Worm (Caenorhabditis elegans) whole organism, L4 larva: ENCODE data around the gene F40H6.5.

ENCODE experiments used
- F44E2.7 ChIP-seq: fragments of 200-800 bp; sonication (Bioruptor generic); IDR thresholded peaks from 2 replicates; pipeline ENCODE4 v2.1.2; 2022; ENCODE audit warnings: missing genetic modification characterization, missing compliant biosample characterization
- ZK546.5 ChIP-seq, 2 experiments: sonication (generic microtip); optimal IDR thresholded peaks; 2 replicates each; lab custom pipeline; 2017; ENCODE audit warnings: missing biosample characterization in 2 of 2, missing genetic modification characterization in 2 of 2
- aly-2 ChIP-seq: sonication (generic microtip); optimal IDR thresholded peaks from 2 replicates; lab custom pipeline; 2018; ENCODE audit warnings: missing biosample characterization, missing genetic modification characterization
- ama-1 ChIP-seq: fragments of 150-350 bp; optimal IDR thresholded peaks from 2 replicates; lab custom pipeline; 2014; ENCODE audit warnings: inconsistent platforms, mixed read lengths
- dmd-9 ChIP-seq: fragments of 200-800 bp; sonication (Bioruptor generic); IDR thresholded peaks from 2 replicates; pipeline ENCODE4 v1.3.6; 2022; ENCODE audit warnings: missing genetic modification reagents, missing genetic modification characterization, missing compliant biosample characterization
- lin-29 ChIP-seq: fragments of 200-800 bp; sonication (Bioruptor generic); IDR thresholded peaks from 2 replicates; pipeline ENCODE4 v1.3.6; 2022; ENCODE audit warnings: missing genetic modification reagents, missing genetic modification characterization, missing compliant biosample characterization
- nhr-25 ChIP-seq: sonication (generic microtip); optimal IDR thresholded peaks from 2 replicates; lab custom pipeline; 2017; ENCODE audit warnings: missing genetic modification characterization, mild to moderate bottlenecking, missing compliant biosample characterization, antibody characterized with exemption, moderate library complexity, borderline replicate concordance; ENCODE audit not compliant: insufficient read depth
- nhr-77 ChIP-seq: fragments of 150-350 bp; optimal IDR thresholded peaks from 2 replicates; lab custom pipeline; 2014; ENCODE audit warnings: missing biosample characterization, missing genetic modification characterization
- spr-3 ChIP-seq: fragments of 200-800 bp; sonication (Bioruptor generic); optimal IDR thresholded peaks from 2 replicates; lab custom pipeline; 2018; ENCODE audit warnings: mild to moderate bottlenecking, missing genetic modification characterization, missing compliant biosample characterization

DNA sequence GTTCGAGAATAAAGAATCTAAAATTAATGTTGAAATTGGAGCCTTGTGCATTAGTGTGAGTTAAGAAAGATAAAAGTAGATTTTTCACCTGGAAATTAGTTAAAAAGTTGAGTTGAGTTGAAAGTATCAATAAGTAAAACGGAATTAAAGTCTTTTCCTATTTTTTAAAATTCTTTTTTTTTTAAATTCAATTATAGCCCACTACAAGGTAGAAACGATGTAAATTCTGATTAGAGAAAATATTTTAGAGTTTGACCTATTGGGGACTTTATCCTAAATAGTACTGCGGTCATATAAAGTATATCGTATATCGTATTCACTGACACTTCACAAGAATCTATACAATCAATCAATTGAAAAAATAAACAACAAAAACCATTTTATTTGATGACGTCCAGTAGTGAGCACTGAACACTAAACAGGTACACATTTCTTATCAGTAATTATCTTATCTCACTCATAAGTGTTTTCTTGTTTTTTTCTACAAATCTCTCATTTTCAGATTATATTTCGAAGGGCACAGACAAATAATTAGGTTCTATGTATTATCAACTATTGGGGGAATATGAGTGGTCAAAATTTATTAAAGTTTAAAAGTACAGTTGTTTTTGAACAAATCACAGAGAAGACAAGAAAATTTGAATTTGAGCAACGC is 32.2 kb upstream of the F40H6.5 start, which contains the start of gene wht-1:
- TF ChIP-seq nhr-25 (tag; lab: Kevin White, UChicago) = no peak
- TF ChIP-seq nhr-77 (tag; lab: Kevin White, UChicago) = peak; percentile 15
- TF ChIP-seq F44E2.7 (GFP tag; lab: Robert Waterston, UW) = no peak
- no peak for TF ChIP-seq dmd-9 (GFP tag; lab: Robert Waterston, UW)
- no peak for TF ChIP-seq ZK546.5 (tag; optimal IDR thresholded peaks at IDR 0.05; lab: Kevin White, UChicago)
- no peak for TF ChIP-seq ama-1 (lab: Kevin White, UChicago)
- no peak for TF ChIP-seq spr-3
- no peak for TF ChIP-seq aly-2 (tag; lab: Kevin White, UChicago)
- no peak for TF ChIP-seq lin-29 (GFP tag; lab: Robert Waterston, UW)
